Fruit fly (Drosophila melanogaster) whole organism, prepupa: ENCODE measurements around the gene CG11626.

Experiments
- CG11294 ChIP-seq: fragments of 200-800 bp; sonication (Bioruptor generic); IDR thresholded peaks from 2 replicates; pipeline ENCODE4 v1.3.6; 2022; ENCODE audit warnings: missing biosample characterization, missing genetic modification characterization
- CG15336 ChIP-seq: fragments of 200-800 bp; sonication (Bioruptor generic); IDR thresholded peaks from 2 replicates; pipeline ENCODE4 v1.3.6; 2022; ENCODE audit warnings: missing biosample characterization, missing genetic modification characterization
- CG3919 ChIP-seq: fragments of 200-800 bp; sonication (Bioruptor generic); optimal IDR thresholded peaks from 3 replicates; lab custom pipeline; 2016; ENCODE audit warnings: missing biosample characterization, missing genetic modification characterization
- CG6792 ChIP-seq: fragments of 200-800 bp; sonication (Bioruptor generic); optimal IDR thresholded peaks from 3 replicates; lab custom pipeline; 2016; ENCODE audit warnings: missing biosample characterization, missing genetic modification characterization
- Eip75B ChIP-seq: fragments of 200-800 bp; sonication (Bioruptor generic); optimal IDR thresholded peaks from 3 replicates; lab custom pipeline; 2016; ENCODE audit warnings: missing biosample characterization, missing genetic modification characterization
- Hr4 ChIP-seq: fragments of 200-800 bp; sonication (Bioruptor generic); optimal IDR thresholded peaks from 3 replicates; lab custom pipeline; 2016; ENCODE audit warnings: missing biosample characterization, missing genetic modification characterization
- Met ChIP-seq: fragments of 200-800 bp; sonication (Bioruptor generic); optimal IDR thresholded peaks from 3 replicates; lab custom pipeline; 2016; ENCODE audit warnings: missing biosample characterization, missing genetic modification characterization
- cyc ChIP-seq: fragments of 200-800 bp; sonication (Bioruptor generic); optimal IDR thresholded peaks from 3 replicates; lab custom pipeline; 2016; ENCODE audit warnings: missing biosample characterization, missing genetic modification characterization
- dsx ChIP-seq: fragments of 200-800 bp; optimal IDR thresholded peaks from 3 replicates; lab custom pipeline; 2019; ENCODE audit warnings: missing biosample characterization, mild to moderate bottlenecking, missing genetic modification characterization, moderate library complexity; ENCODE audit not compliant: poor library complexity, severe bottlenecking
- spab ChIP-seq: fragments of 200-800 bp; sonication (Bioruptor generic); optimal IDR thresholded peaks from 2 replicates; lab custom pipeline; 2017; ENCODE audit warnings: missing biosample characterization, mild to moderate bottlenecking, missing genetic modification characterization, missing genetic modification reagents

dm6 chr3R:19383298-19383697, 25.4 kb upstream of the CG11626 start:
- TF ChIP-seq CG6792 (GFP tag; lab: Kevin White, UChicago) = no peak
- peak; percentile 15 for TF ChIP-seq Eip75B (GFP tag; lab: Kevin White, UChicago)
- TF ChIP-seq spab (GFP tag; lab: Kevin White, UChicago) = no peak
- TF ChIP-seq CG15336 = no peak
- no peak for TF ChIP-seq CG11294
- TF ChIP-seq CG3919 (GFP tag; lab: Kevin White, UChicago) = no peak
- peak; percentile 39 for TF ChIP-seq Hr4 (GFP tag; lab: Kevin White, UChicago)
- TF ChIP-seq cyc (GFP tag; lab: Kevin White, UChicago) = no peak
- no peak for TF ChIP-seq Met (GFP tag; lab: Kevin White, UChicago)
- no peak for TF ChIP-seq dsx (GFP tag; lab: Kevin White, UChicago)
